Worm (Caenorhabditis elegans) whole organism, L4 larva: ENCODE measurements around the gene semo-1.

Experiments
- aha-1 ChIP-seq: fragments of 150-350 bp; peaks from one replicate; lab custom pipeline; 2014; ENCODE audit warnings: missing biosample characterization, missing genetic modification characterization
- aly-2 ChIP-seq: sonication (generic microtip); optimal IDR thresholded peaks from 2 replicates; lab custom pipeline; 2018; ENCODE audit warnings: missing biosample characterization, missing genetic modification characterization
- ama-1 ChIP-seq: fragments of 150-350 bp; optimal IDR thresholded peaks from 2 replicates; lab custom pipeline; 2014; ENCODE audit warnings: inconsistent platforms, mixed read lengths
- ceh-82 ChIP-seq: sonication (generic microtip); optimal IDR thresholded peaks from 2 replicates; lab custom pipeline; 2017; ENCODE audit warnings: missing biosample characterization, missing genetic modification characterization
- egl-27 ChIP-seq: sonication (generic microtip); optimal IDR thresholded peaks from 3 replicates; lab custom pipeline; 2017; ENCODE audit warnings: missing biosample characterization, missing genetic modification reagents, missing genetic modification characterization
- lsy-2 ChIP-seq, 2 experiments: fragments of 150-350 bp in 1 of 2; sonication (generic microtip) in 1 of 2; optimal IDR thresholded peaks; 2 replicates each; lab custom pipeline; 2014 to 2017; ENCODE audit warnings: missing biosample characterization in 2 of 2, missing genetic modification characterization in 2 of 2
- nhr-42 ChIP-seq: fragments of 200-800 bp; sonication (Bioruptor generic); IDR thresholded peaks from 2 replicates; pipeline ENCODE4 v1.3.6; 2022; ENCODE audit warnings: missing genetic modification characterization, missing compliant biosample characterization
- pha-4 ChIP-seq, 2 experiments: fragments of 150-350 bp in 1 of 2; fragments of 200-800 bp in 1 of 2; sonication (Bioruptor generic) in 1 of 2; IDR thresholded peaks in 1 of 2; optimal IDR thresholded peaks in 1 of 2; 2 replicates each; pipeline versions ENCODE4 v1.3.6 to Lab custom; 2014 to 2022; ENCODE audit warnings: missing genetic modification characterization in 2 of 2, missing genetic modification reagents in 2 of 2, missing biosample characterization in 1 of 2, missing compliant biosample characterization in 1 of 2
- snpc-1.2 ChIP-seq: fragments of 200-800 bp; sonication (Bioruptor generic); IDR thresholded peaks from 2 replicates; pipeline ENCODE4 v1.3.6; 2022; ENCODE audit warnings: missing genetic modification reagents, missing genetic modification characterization, missing compliant biosample characterization
- unc-130 ChIP-seq: sonication (generic microtip); optimal IDR thresholded peaks from 2 replicates; lab custom pipeline; 2016; ENCODE audit warnings: missing genetic modification reagents, missing genetic modification characterization, missing compliant biosample characterization
- zag-1 ChIP-seq: fragments of 150-350 bp; optimal IDR thresholded peaks from 2 replicates; lab custom pipeline; 2014; ENCODE audit warnings: missing biosample characterization, missing genetic modification characterization

ce11 chrIV:14103054-14103453, 52.1 kb downstream of the semo-1 start, which contains the start of gene F52B11.5:
- TF ChIP-seq snpc-1.2 (GFP tag; lab: Robert Waterston, UW) (no peak), lsy-2 (tag; optimal IDR thresholded peaks at IDR 0.05; lab: Kevin White, UChicago) (no peak), ceh-82 (tag; lab: Kevin White, UChicago) (no peak), nhr-42 (no peak), zag-1 (tag; lab: Kevin White, UChicago) (no peak), pha-4 (GFP tag; IDR thresholded peaks at IDR 0.05; lab: Robert Waterston, UW) (no peak), pha-4 (tag; optimal IDR thresholded peaks at IDR 0.05; lab: Kevin White, UChicago) (no peak), aly-2 (tag; lab: Kevin White, UChicago) (no peak), ama-1 (lab: Kevin White, UChicago) (no peak), egl-27 (tag; lab: Kevin White, UChicago) (no peak), aha-1 (tag; lab: Kevin White, UChicago) (no peak), unc-130 (GFP tag; lab: Kevin White, UChicago) (no peak)
